6 fruit fly cellular contexts compared by ENCODE assay signal in genomic region chr2L:160581-161452, dm6.
TF ChIP-seq lines count a peak whose summit lies in the region.

No protein-coding gene starts in this region.

- TF ChIP-seq CTCF in whole organism, embryonic (GFP tag; optimal IDR thresholded peaks at IDR 0.05; lab: Kevin White, UChicago): no peak

TF ChIP-seq in whole organism, 6 proteins besides CTCF, POLR2A, EP300 and RAD21:
- TF ChIP-seq usp (GFP tag; optimal IDR thresholded peaks at IDR 0.05; lab: Kevin White, UChicago) (no peak), CG8478 (optimal IDR thresholded peaks at IDR 0.05; lab: Kevin White, UChicago) (peak; percentile 80), EcR (GFP tag; optimal IDR thresholded peaks at IDR 0.05; lab: Kevin White, UChicago) (peak in 1 of 2 experiments; percentile 27), psq (optimal IDR thresholded peaks at IDR 0.05; lab: Kevin White, UChicago) (no peak)

TF ChIP-seq in whole organism, adult, 20 proteins besides CTCF, POLR2A, EP300 and RAD21 (continues in another document):
- TF ChIP-seq CG7101 (tag; optimal IDR thresholded peaks at IDR 0.05; lab: Kevin White, UChicago) (peak; percentile 76), CG33017 (tag; optimal IDR thresholded peaks at IDR 0.05; lab: Kevin White, UChicago) (peak; percentile 93), CG5204 (GFP tag; optimal IDR thresholded peaks at IDR 0.05; lab: Kevin White, UChicago) (peak; percentile 95), Clk (GFP tag; optimal IDR thresholded peaks at IDR 0.05; lab: Kevin White, UChicago) (peak; percentile 99), toe (GFP tag; optimal IDR thresholded peaks at IDR 0.05; lab: Kevin White, UChicago) (peak; percentile 99), CG11617 (GFP tag; optimal IDR thresholded peaks at IDR 0.05; lab: Kevin White, UChicago) (peak; percentile 97), Crg-1 (GFP tag; optimal IDR thresholded peaks at IDR 0.05; lab: Kevin White, UChicago) (peak; percentile 38), cnc (optimal IDR thresholded peaks at IDR 0.05; lab: Kevin White, UChicago) (no peak), cic (GFP tag; optimal IDR thresholded peaks at IDR 0.05; lab: Kevin White, UChicago) (peak; percentile 99), Mnt (GFP tag; optimal IDR thresholded peaks at IDR 0.05; lab: Kevin White, UChicago) (peak; percentile 94), CG14711 (tag; optimal IDR thresholded peaks at IDR 0.05; lab: Kevin White, UChicago) (peak; percentile 52), CG7045 (GFP tag; optimal IDR thresholded peaks at IDR 0.05; lab: Kevin White, UChicago) (peak; percentile 96), tj (GFP tag; optimal IDR thresholded peaks at IDR 0.05; lab: Kevin White, UChicago) (peak; percentile 97), bab1 (GFP tag; optimal IDR thresholded peaks at IDR 0.05; lab: Kevin White, UChicago) (peak; percentile 93), kay (GFP tag; lab: Kevin White, UChicago; ENCODE audit: borderline replicate concordance) (peak; percentile 100), ovo (GFP tag; optimal IDR thresholded peaks at IDR 0.05; lab: Kevin White, UChicago) (peak; percentile 100), CG1620 (GFP tag; optimal IDR thresholded peaks at IDR 0.05; lab: Kevin White, UChicago) (peak; percentile 50)

TF ChIP-seq in whole organism, embryonic, 481 proteins besides CTCF, POLR2A, EP300 and RAD21 (continues in another document):
- TF ChIP-seq CG5953 (GFP tag; IDR thresholded peaks at IDR 0.05; lab: Robert Waterston, UW) (no peak), Nf-YC (tag; optimal IDR thresholded peaks at IDR 0.05; lab: Kevin White, UChicago) (peak; percentile 82), CG6254 (GFP tag; optimal IDR thresholded peaks at IDR 0.05; lab: Kevin White, UChicago) (peak; percentile 85), wdn (GFP tag; IDR thresholded peaks at IDR 0.05; lab: Robert Waterston, UW) (no peak), Meics (GFP tag; optimal IDR thresholded peaks at IDR 0.05; lab: Kevin White, UChicago) (peak; percentile 10), Chrac-16 (GFP tag; optimal IDR thresholded peaks at IDR 0.05; lab: Kevin White, UChicago) (no peak), lov (optimal IDR thresholded peaks at IDR 0.05; lab: Kevin White, UChicago) (no peak), lov (GFP tag; IDR thresholded peaks at IDR 0.05; lab: Robert Waterston, UW) (no peak), ci (GFP tag; IDR thresholded peaks at IDR 0.05; lab: Robert Waterston, UW) (no peak), CG3065 (GFP tag; optimal IDR thresholded peaks at IDR 0.05; lab: Kevin White, UChicago) (no peak), CG8388 (GFP tag; optimal IDR thresholded peaks at IDR 0.05; lab: Kevin White, UChicago) (no peak), CG12071 (GFP tag; optimal IDR thresholded peaks at IDR 0.05; lab: Kevin White, UChicago) (peak; percentile 3), CG17612 (GFP tag; IDR thresholded peaks at IDR 0.05; lab: Robert Waterston, UW) (no peak), crp (GFP tag; optimal IDR thresholded peaks at IDR 0.05; lab: Kevin White, UChicago) (peak in 1 of 2 experiments; percentile 3), nau (GFP tag; optimal IDR thresholded peaks at IDR 0.05; lab: Kevin White, UChicago) (no peak), CG10565 (GFP tag; optimal IDR thresholded peaks at IDR 0.05; lab: Kevin White, UChicago) (no peak), CG8478 (optimal IDR thresholded peaks at IDR 0.05; lab: Kevin White, UChicago) (peak; percentile 55), CG8290 (GFP tag; optimal IDR thresholded peaks at IDR 0.05; lab: Kevin White, UChicago) (no peak), CG8290 (tag; optimal IDR thresholded peaks at IDR 0.05; lab: Kevin White, UChicago) (peak in 1 of 2 experiments; percentile 5)

TF ChIP-seq in whole organism, prepupa, 60 proteins besides CTCF, POLR2A, EP300 and RAD21 (continues in another document):
- no peak for TF ChIP-seq Gug (GFP tag; IDR thresholded peaks at IDR 0.05; lab: Robert Waterston, UW)
- TF ChIP-seq CG34406 (GFP tag; optimal IDR thresholded peaks at IDR 0.05; lab: Kevin White, UChicago): peak; percentile 54
- TF ChIP-seq CG3032 (tag; optimal IDR thresholded peaks at IDR 0.05; lab: Kevin White, UChicago): peak; percentile 69
- TF ChIP-seq Smox (GFP tag; optimal IDR thresholded peaks at IDR 0.05; lab: Kevin White, UChicago): peak; percentile 29
- peak; percentile 86 for TF ChIP-seq pdm3 (GFP tag; optimal IDR thresholded peaks at IDR 0.05; lab: Kevin White, UChicago)
- TF ChIP-seq Lpt (GFP tag; optimal IDR thresholded peaks at IDR 0.05; lab: Kevin White, UChicago): peak; percentile 97
- no peak for TF ChIP-seq CG15336 (GFP tag; IDR thresholded peaks at IDR 0.05; lab: Robert Waterston, UW)
- no peak for TF ChIP-seq CG6163 (GFP tag; IDR thresholded peaks at IDR 0.05; lab: Robert Waterston, UW)
- TF ChIP-seq Sox102F (GFP tag; optimal IDR thresholded peaks at IDR 0.05; lab: Kevin White, UChicago): peak; percentile 83
- TF ChIP-seq fd59A (GFP tag; optimal IDR thresholded peaks at IDR 0.05; lab: Kevin White, UChicago): peak; percentile 85
- peak; percentile 74 for TF ChIP-seq CG8632 (GFP tag; optimal IDR thresholded peaks at IDR 0.05; lab: Kevin White, UChicago)
- TF ChIP-seq ss (GFP tag; optimal IDR thresholded peaks at IDR 0.05; lab: Kevin White, UChicago): peak; percentile 94 to 97
- peak; percentile 29 for TF ChIP-seq acj6 (GFP tag; optimal IDR thresholded peaks at IDR 0.05; lab: Kevin White, UChicago)
- TF ChIP-seq Eip93F (GFP tag; optimal IDR thresholded peaks at IDR 0.05; lab: Kevin White, UChicago): peak; percentile 92
- peak; percentile 85 for TF ChIP-seq OdsH (GFP tag; optimal IDR thresholded peaks at IDR 0.05; lab: Kevin White, UChicago)
- peak; percentile 85 for TF ChIP-seq dsx (GFP tag; optimal IDR thresholded peaks at IDR 0.05; lab: Kevin White, UChicago; ENCODE audit: poor library complexity, severe bottlenecking)
- TF ChIP-seq eg (GFP tag; IDR thresholded peaks at IDR 0.05; lab: Robert Waterston, UW): no peak
- TF ChIP-seq CG8319 (GFP tag; optimal IDR thresholded peaks at IDR 0.05; lab: Kevin White, UChicago): peak; percentile 58
- TF ChIP-seq Hr39 (GFP tag; optimal IDR thresholded peaks at IDR 0.05; lab: Kevin White, UChicago): no peak

TF ChIP-seq in whole organism, pupa, 21 proteins besides CTCF, POLR2A, EP300 and RAD21:
- TF ChIP-seq Pif1A (GFP tag; optimal IDR thresholded peaks at IDR 0.05; lab: Kevin White, UChicago): peak; percentile 89
- no peak for TF ChIP-seq CG12605 (GFP tag; IDR thresholded peaks at IDR 0.05; lab: Robert Waterston, UW)
- TF ChIP-seq CG4496 (GFP tag; IDR thresholded peaks at IDR 0.05; lab: Robert Waterston, UW): no peak
- peak; percentile 77 for TF ChIP-seq Snoo (tag; optimal IDR thresholded peaks at IDR 0.05; lab: Kevin White, UChicago)
- peak; percentile 88 for TF ChIP-seq CG14655 (GFP tag; optimal IDR thresholded peaks at IDR 0.05; lab: Kevin White, UChicago)
- TF ChIP-seq Pif1B (GFP tag; optimal IDR thresholded peaks at IDR 0.05; lab: Kevin White, UChicago): peak; percentile 92
- TF ChIP-seq D1 (tag; optimal IDR thresholded peaks at IDR 0.05; lab: Kevin White, UChicago): peak; percentile 4
- peak; percentile 94 for TF ChIP-seq gl (tag; optimal IDR thresholded peaks at IDR 0.05; lab: Kevin White, UChicago)
- peak; percentile 77 for TF ChIP-seq CG34367 (tag; optimal IDR thresholded peaks at IDR 0.05; lab: Kevin White, UChicago)
- peak; percentile 90 for TF ChIP-seq CG15710 (tag; optimal IDR thresholded peaks at IDR 0.05; lab: Kevin White, UChicago)
- TF ChIP-seq CG13204 (GFP tag; optimal IDR thresholded peaks at IDR 0.05; lab: Kevin White, UChicago): peak; percentile 85
- peak; percentile 62 for TF ChIP-seq CG17806 (tag; optimal IDR thresholded peaks at IDR 0.05; lab: Kevin White, UChicago)
- TF ChIP-seq Ets98B (GFP tag; IDR thresholded peaks at IDR 0.05; lab: Robert Waterston, UW): no peak
- TF ChIP-seq CG10348 (GFP tag; IDR thresholded peaks at IDR 0.05; lab: Robert Waterston, UW): no peak
- no peak for TF ChIP-seq CG32121 (GFP tag; IDR thresholded peaks at IDR 0.05; lab: Robert Waterston, UW)
- no peak for TF ChIP-seq rn (GFP tag; IDR thresholded peaks at IDR 0.05; lab: Robert Waterston, UW)
- TF ChIP-seq CG8159 (tag; optimal IDR thresholded peaks at IDR 0.05; lab: Kevin White, UChicago): peak; percentile 72
- TF ChIP-seq CG9948 (tag; optimal IDR thresholded peaks at IDR 0.05; lab: Kevin White, UChicago): peak; percentile 64
- no peak for TF ChIP-seq fd96Ca (GFP tag; IDR thresholded peaks at IDR 0.05; lab: Robert Waterston, UW)
- peak; percentile 73 for TF ChIP-seq CG8301 (tag; optimal IDR thresholded peaks at IDR 0.05; lab: Kevin White, UChicago)
- peak; percentile 69 for TF ChIP-seq EcR (GFP tag; optimal IDR thresholded peaks at IDR 0.05; lab: Kevin White, UChicago)

TF ChIP-seq in whole organism, wandering third instar larva, 38 proteins besides CTCF, POLR2A, EP300 and RAD21 (continues in another document):
- peak; percentile 48 for TF ChIP-seq CG32264 (GFP tag; optimal IDR thresholded peaks at IDR 0.05; lab: Kevin White, UChicago)
- TF ChIP-seq psq (GFP tag; optimal IDR thresholded peaks at IDR 0.05; lab: Kevin White, UChicago): peak; percentile 65
- TF ChIP-seq lola (GFP tag; optimal IDR thresholded peaks at IDR 0.05; lab: Kevin White, UChicago): no peak
- peak; percentile 55 for TF ChIP-seq Dif (GFP tag; optimal IDR thresholded peaks at IDR 0.05; lab: Kevin White, UChicago; ENCODE audit: partially characterized antibody)
- TF ChIP-seq usp (GFP tag; optimal IDR thresholded peaks at IDR 0.05; lab: Kevin White, UChicago): no peak
- peak; percentile 50 for TF ChIP-seq rgr (GFP tag; optimal IDR thresholded peaks at IDR 0.05; lab: Kevin White, UChicago)
- peak; percentile 89 for TF ChIP-seq jim (GFP tag; optimal IDR thresholded peaks at IDR 0.05; lab: Kevin White, UChicago)
- TF ChIP-seq Myc (optimal IDR thresholded peaks at IDR 0.05; lab: Kevin White, UChicago): no peak
- no peak for TF ChIP-seq ey (GFP tag; optimal IDR thresholded peaks at IDR 0.05; lab: Kevin White, UChicago)
- TF ChIP-seq N (GFP tag; optimal IDR thresholded peaks at IDR 0.05; lab: Kevin White, UChicago): no peak
- TF ChIP-seq Jra (GFP tag; optimal IDR thresholded peaks at IDR 0.05; lab: Kevin White, UChicago): peak; percentile 74
- TF ChIP-seq GATAd (GFP tag; optimal IDR thresholded peaks at IDR 0.05; lab: Kevin White, UChicago): no peak
- TF ChIP-seq Vsx2 (GFP tag; optimal IDR thresholded peaks at IDR 0.05; lab: Kevin White, UChicago; ENCODE audit: partially characterized antibody): peak; percentile 74
- TF ChIP-seq dl (GFP tag; optimal IDR thresholded peaks at IDR 0.05; lab: Kevin White, UChicago; ENCODE audit: insufficient read depth in 1 of 2, partially characterized antibody in 2 of 2): peak; percentile 5 to 39
- peak; percentile 54 for TF ChIP-seq tai (GFP tag; optimal IDR thresholded peaks at IDR 0.05; lab: Kevin White, UChicago)
- TF ChIP-seq Mio (GFP tag; optimal IDR thresholded peaks at IDR 0.05; lab: Kevin White, UChicago): peak; percentile 14
- no peak for TF ChIP-seq dmrt93B (GFP tag; optimal IDR thresholded peaks at IDR 0.05; lab: Kevin White, UChicago)
- TF ChIP-seq Hr83 (GFP tag; optimal IDR thresholded peaks at IDR 0.05; lab: Kevin White, UChicago; ENCODE audit: poor library complexity, severe bottlenecking): peak; percentile 77
- peak; percentile 40 for TF ChIP-seq woc (GFP tag; optimal IDR thresholded peaks at IDR 0.05; lab: Kevin White, UChicago)
- TF ChIP-seq sage (GFP tag; optimal IDR thresholded peaks at IDR 0.05; lab: Kevin White, UChicago): peak; percentile 90
- peak; percentile 48 for TF ChIP-seq OdsH (GFP tag; optimal IDR thresholded peaks at IDR 0.05; lab: Kevin White, UChicago)
